Fruit fly (Drosophila melanogaster) whole organism, embryonic: Measurements from ENCODE around the gene Mpcp2.
A peak's percentile ranks its signal among the peaks of the same experiment; 100 is the strongest.

Experiments
- Abd-B ChIP-seq: fragments of 200-800 bp; sonication (Bioruptor generic); optimal IDR thresholded peaks from 2 replicates; lab custom pipeline; 2018; ENCODE audit warnings: missing biosample characterization, mild to moderate bottlenecking, missing genetic modification characterization, moderate library complexity
- Atf3 ChIP-seq: fragments of 200-800 bp; sonication (Bioruptor generic); optimal IDR thresholded peaks from 3 replicates; lab custom pipeline; 2016; ENCODE audit warnings: missing biosample characterization, missing genetic modification characterization
- CG1024 ChIP-seq: fragments of 200-800 bp; sonication (Bioruptor generic); IDR thresholded peaks from 2 replicates; pipeline ENCODE4 v1.3.6; 2022; ENCODE audit warnings: missing biosample characterization, missing genetic modification characterization
- CG10543 ChIP-seq: fragments of 200-800 bp; sonication (Bioruptor generic); optimal IDR thresholded peaks from 3 replicates; lab custom pipeline; 2017; ENCODE audit warnings: missing biosample characterization, mild to moderate bottlenecking, missing genetic modification characterization, moderate library complexity
- CG10959 ChIP-seq: fragments of 200-800 bp; sonication (Bioruptor generic); IDR thresholded peaks from 2 replicates; pipeline ENCODE4 v1.3.6; 2022; ENCODE audit warnings: missing biosample characterization, missing genetic modification characterization
- CG1233 ChIP-seq: fragments of 200-800 bp; sonication (Bioruptor generic); optimal IDR thresholded peaks from 4 replicates; lab custom pipeline; 2018; ENCODE audit warnings: missing biosample characterization, mild to moderate bottlenecking, missing genetic modification characterization
- CG14965 ChIP-seq: fragments of 200-800 bp; sonication (Bioruptor generic); optimal IDR thresholded peaks from 2 replicates; lab custom pipeline; 2016; ENCODE audit warnings: missing biosample characterization, missing genetic modification characterization, borderline replicate concordance
- CG18476 ChIP-seq: fragments of 200-800 bp; sonication (Bioruptor generic); optimal IDR thresholded peaks from 2 replicates; lab custom pipeline; 2016; ENCODE audit warnings: missing biosample characterization, mild to moderate bottlenecking, missing genetic modification characterization
- CG2202 ChIP-seq: fragments of 200-800 bp; sonication (Bioruptor generic); optimal IDR thresholded peaks from 2 replicates; lab custom pipeline; 2018; ENCODE audit warnings: missing biosample characterization, mild to moderate bottlenecking, missing genetic modification characterization
- CG31388 ChIP-seq: fragments of 200-800 bp; sonication (Bioruptor generic); optimal IDR thresholded peaks from 2 replicates; lab custom pipeline; 2016; ENCODE audit warnings: missing biosample characterization, missing genetic modification characterization
- CG3726 ChIP-seq: fragments of 200-800 bp; sonication (Bioruptor generic); IDR thresholded peaks from 3 replicates; pipeline ENCODE4, ENCODE4 v1.3.6; 2022; ENCODE audit warnings: missing biosample characterization, missing genetic modification characterization
- CG4730 ChIP-seq: fragments of 200-800 bp; sonication (Bioruptor generic); IDR thresholded peaks from 2 replicates; pipeline ENCODE4 v1.3.6; 2022; ENCODE audit warnings: missing biosample characterization, missing genetic modification characterization
- CG6654 ChIP-seq: fragments of 200-800 bp; sonication (Bioruptor generic); optimal IDR thresholded peaks from 2 replicates; lab custom pipeline; 2017; ENCODE audit warnings: missing biosample characterization, mild to moderate bottlenecking, missing genetic modification characterization
- CG6689 ChIP-seq: fragments of 200-800 bp; sonication (Bioruptor generic); IDR thresholded peaks from 2 replicates; pipeline ENCODE4 v1.3.6; 2022; ENCODE audit warnings: missing biosample characterization, missing genetic modification characterization
- CG8089 ChIP-seq: fragments of 200-800 bp; sonication (Bioruptor generic); optimal IDR thresholded peaks from 3 replicates; lab custom pipeline; 2016; ENCODE audit warnings: missing biosample characterization, missing genetic modification characterization
- CG8944 ChIP-seq: fragments of 200-800 bp; sonication (Bioruptor generic); optimal IDR thresholded peaks from 3 replicates; lab custom pipeline; 2016; ENCODE audit warnings: missing biosample characterization, missing genetic modification characterization
- CG9215 ChIP-seq: fragments of 200-800 bp; sonication (Bioruptor generic); IDR thresholded peaks from 2 replicates; pipeline ENCODE4 v1.3.6; 2022; ENCODE audit warnings: missing biosample characterization, missing genetic modification characterization
- CG9727 ChIP-seq: fragments of 200-800 bp; sonication (Bioruptor generic); optimal IDR thresholded peaks from 3 replicates; lab custom pipeline; 2017; ENCODE audit warnings: missing biosample characterization, mild to moderate bottlenecking, missing genetic modification characterization
- CG9876 ChIP-seq: fragments of 200-800 bp; sonication (Bioruptor generic); optimal IDR thresholded peaks from 2 replicates; lab custom pipeline; 2016; ENCODE audit warnings: missing biosample characterization, missing genetic modification characterization
- CG9932 ChIP-seq: fragments of 200-800 bp; sonication (Bioruptor generic); IDR thresholded peaks from 2 replicates; pipeline ENCODE4 v1.3.6; 2022; ENCODE audit warnings: missing biosample characterization, missing genetic modification characterization
- Camta ChIP-seq: fragments of 200-800 bp; sonication (Bioruptor generic); optimal IDR thresholded peaks from 2 replicates; lab custom pipeline; 2016; ENCODE audit warnings: missing biosample characterization, missing genetic modification characterization
- Chrac-16 ChIP-seq: fragments of 200-800 bp; sonication (Bioruptor generic); optimal IDR thresholded peaks from 3 replicates; lab custom pipeline; 2016; ENCODE audit warnings: missing biosample characterization, missing genetic modification characterization
- CoRest ChIP-seq: fragments of 200-800 bp; sonication (Bioruptor generic); optimal IDR thresholded peaks from 3 replicates; lab custom pipeline; 2018; ENCODE audit warnings: missing biosample characterization, mild to moderate bottlenecking, missing genetic modification characterization, moderate library complexity
- D19A ChIP-seq: fragments of 200-800 bp; optimal IDR thresholded peaks from 3 replicates; lab custom pipeline; 2019; ENCODE audit warnings: missing biosample characterization, mild to moderate bottlenecking, missing genetic modification characterization, moderate library complexity
- Eip74EF ChIP-seq, 2 experiments: fragments of 200-800 bp in 1 of 2; fragments of >200 bp in 1 of 2; sonication (Bioruptor generic) in 1 of 2; optimal IDR thresholded peaks; 2 replicates each; lab custom pipeline; 2017 to 2019; ENCODE audit warnings: missing biosample characterization in 2 of 2, missing genetic modification characterization in 2 of 2, mild to moderate bottlenecking in 1 of 2, moderate library complexity in 1 of 2
- Hey ChIP-seq: fragments of 200-800 bp; sonication (Bioruptor generic); optimal IDR thresholded peaks from 3 replicates; lab custom pipeline; 2018; ENCODE audit warnings: missing biosample characterization, mild to moderate bottlenecking, missing genetic modification characterization
- Kr ChIP-seq: fragments of 200-800 bp; sonication (Bioruptor generic); optimal IDR thresholded peaks from 2 replicates; lab custom pipeline; 2017; ENCODE audit warnings: missing biosample characterization, mild to moderate bottlenecking, missing genetic modification characterization
- Mrtf ChIP-seq: fragments of 200-800 bp; sonication (Bioruptor generic); IDR thresholded peaks from 3 replicates; pipeline ENCODE4 v1.3.6; 2022; ENCODE audit warnings: missing biosample characterization, missing genetic modification characterization
- Nf-YC ChIP-seq: fragments of 200-800 bp; optimal IDR thresholded peaks from 3 replicates; lab custom pipeline; 2019; ENCODE audit warnings: missing biosample characterization, mild to moderate bottlenecking, missing genetic modification characterization, moderate library complexity
- al ChIP-seq: fragments of 200-800 bp; sonication (Bioruptor generic); IDR thresholded peaks from 2 replicates; pipeline ENCODE4 v1.3.6; 2022; ENCODE audit warnings: missing biosample characterization, missing genetic modification characterization
- az2 ChIP-seq: fragments of 200-800 bp; sonication (Bioruptor generic); optimal IDR thresholded peaks from 3 replicates; lab custom pipeline; 2016; ENCODE audit warnings: missing biosample characterization, missing genetic modification characterization
- bbx ChIP-seq: fragments of 200-800 bp; sonication (Bioruptor generic); IDR thresholded peaks from 2 replicates; pipeline ENCODE4 v1.3.6; 2022; ENCODE audit warnings: missing biosample characterization, missing genetic modification characterization; ENCODE audit not compliant: partially characterized antibody
- btn ChIP-seq: fragments of 200-800 bp; sonication (Bioruptor generic); optimal IDR thresholded peaks from 2 replicates; lab custom pipeline; 2016; ENCODE audit warnings: missing biosample characterization, missing genetic modification characterization
- dimm ChIP-seq: fragments of 200-800 bp; sonication (Bioruptor generic); IDR thresholded peaks from 2 replicates; pipeline ENCODE4 v1.3.6; 2022; ENCODE audit warnings: missing biosample characterization, missing genetic modification characterization
- en ChIP-seq: fragments of 200-800 bp; sonication (Bioruptor generic); optimal IDR thresholded peaks from 2 replicates; lab custom pipeline; 2016; ENCODE audit warnings: missing biosample characterization, missing genetic modification characterization
- gcm2 ChIP-seq: fragments of 200-800 bp; sonication (Bioruptor generic); optimal IDR thresholded peaks from 2 replicates; lab custom pipeline; 2016; ENCODE audit warnings: missing biosample characterization, missing genetic modification characterization
- h ChIP-seq: fragments of >200 bp; optimal IDR thresholded peaks from 2 replicates; lab custom pipeline; 2017
- hkb ChIP-seq, 2 experiments: fragments of 200-800 bp in 1 of 2; fragments of >200 bp in 1 of 2; sonication (Bioruptor generic) in 1 of 2; IDR thresholded peaks in 1 of 2; optimal IDR thresholded peaks in 1 of 2; 2 replicates each; pipeline versions ENCODE4 v1.3.6 to Lab custom; 2017 to 2022; ENCODE audit warnings: missing biosample characterization in 1 of 2, missing genetic modification characterization in 1 of 2
- lab ChIP-seq: fragments of 200-800 bp; sonication (Bioruptor generic); optimal IDR thresholded peaks from 3 replicates; lab custom pipeline; 2017; ENCODE audit warnings: missing biosample characterization, missing genetic modification characterization, mild to moderate bottlenecking, moderate library complexity, missing genetic modification reagents
- mirr ChIP-seq: fragments of 200-800 bp; sonication (Bioruptor generic); optimal IDR thresholded peaks from 3 replicates; lab custom pipeline; 2018; ENCODE audit warnings: missing biosample characterization, mild to moderate bottlenecking, missing genetic modification characterization
- nerfin-2 ChIP-seq: fragments of 200-800 bp; sonication (Bioruptor generic); IDR thresholded peaks from 2 replicates; pipeline ENCODE4 v1.3.6; 2022; ENCODE audit warnings: missing biosample characterization, missing genetic modification characterization; ENCODE audit not compliant: partially characterized antibody
- oc ChIP-seq: fragments of 200-800 bp; sonication (Bioruptor generic); optimal IDR thresholded peaks from 2 replicates; lab custom pipeline; 2018; ENCODE audit warnings: missing biosample characterization, mild to moderate bottlenecking, missing genetic modification characterization, moderate library complexity
- pb ChIP-seq: fragments of 200-800 bp; sonication (Bioruptor generic); optimal IDR thresholded peaks from 3 replicates; lab custom pipeline; 2016; ENCODE audit warnings: missing biosample characterization, missing genetic modification characterization
- pnt ChIP-seq: fragments of 200-800 bp; sonication (Bioruptor generic); optimal IDR thresholded peaks from 3 replicates; lab custom pipeline; 2016; ENCODE audit warnings: missing biosample characterization, missing genetic modification characterization
- salm ChIP-seq: fragments of 200-800 bp; sonication (Bioruptor generic); optimal IDR thresholded peaks from 2 replicates; lab custom pipeline; 2018; ENCODE audit warnings: missing biosample characterization, mild to moderate bottlenecking, missing genetic modification characterization
- slbo ChIP-seq: fragments of 200-800 bp; sonication (Bioruptor generic); IDR thresholded peaks from 2 replicates; pipeline ENCODE4 v1.3.6; 2022; ENCODE audit warnings: missing biosample characterization, missing genetic modification characterization
- ttk ChIP-seq: fragments of 200-800 bp; sonication (Bioruptor generic); IDR thresholded peaks from 2 replicates; pipeline ENCODE4 v2.1.2; 2022; ENCODE audit warnings: missing biosample characterization, missing genetic modification characterization
- tup ChIP-seq: fragments of 200-800 bp; sonication (Bioruptor generic); optimal IDR thresholded peaks from 2 replicates; lab custom pipeline; 2016; ENCODE audit warnings: missing biosample characterization, mild to moderate bottlenecking, missing genetic modification characterization, moderate library complexity
- unpg ChIP-seq: fragments of 200-800 bp; sonication (Bioruptor generic); optimal IDR thresholded peaks from 3 replicates; lab custom pipeline; 2018; ENCODE audit warnings: missing biosample characterization, mild to moderate bottlenecking, missing genetic modification characterization, moderate library complexity

The Mpcp2 gene

DNA sequence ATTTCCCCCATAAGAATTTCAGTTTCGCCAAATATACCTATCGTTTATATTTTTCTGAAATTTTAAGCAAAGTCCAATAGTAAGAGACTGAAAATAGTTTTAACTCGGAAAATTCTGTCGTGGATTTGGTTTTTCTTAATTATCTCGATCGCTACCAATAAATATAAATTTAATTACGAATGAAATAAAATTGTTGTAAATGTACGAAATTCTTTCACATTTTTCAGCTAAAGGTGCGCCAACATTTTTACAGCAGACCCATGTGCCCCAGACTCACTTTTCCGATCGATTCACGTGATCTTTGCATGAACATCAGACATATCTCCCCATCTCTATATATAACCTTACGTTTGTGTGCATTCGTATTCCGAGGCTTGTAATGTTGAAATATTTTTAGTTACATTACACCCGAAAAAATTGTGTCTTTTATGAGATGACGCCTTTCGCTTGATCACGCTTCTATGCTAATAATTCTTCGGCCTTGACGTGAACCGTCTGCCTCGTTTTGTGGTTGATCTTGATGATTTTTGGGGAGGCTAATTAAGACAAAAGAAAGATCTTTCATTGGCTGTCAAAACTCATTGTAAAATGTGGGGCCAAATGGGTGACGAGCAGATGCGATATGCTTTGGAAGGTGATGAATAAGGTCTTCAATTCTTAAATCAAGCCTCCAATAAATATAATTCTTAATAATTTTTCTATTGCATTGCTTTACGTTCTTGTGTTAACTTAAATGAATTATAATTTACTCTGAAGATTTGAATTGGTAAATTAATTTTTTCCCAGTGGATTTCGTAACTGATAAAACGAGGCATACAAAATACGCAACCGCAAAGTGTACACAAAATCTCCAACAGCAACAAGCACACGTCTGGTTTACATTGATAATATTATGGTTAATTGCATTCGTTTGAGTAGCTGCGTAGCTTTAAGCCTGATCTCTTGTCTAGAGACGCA, 7.8 kb downstream of the Mpcp2 start (continued):
- TF ChIP-seq hkb (optimal IDR thresholded peaks at IDR 0.05; lab: Kevin White, UChicago): no peak
- TF ChIP-seq hkb (GFP tag; IDR thresholded peaks at IDR 0.05; lab: Robert Waterston, UW): no peak; the same call in 1 of the 2 replicates
- no peak for TF ChIP-seq ttk (GFP tag; lab: Robert Waterston, UW)
- TF ChIP-seq CG8089 (GFP tag; lab: Kevin White, UChicago): peak; percentile 44
- TF ChIP-seq slbo (GFP tag; lab: Robert Waterston, UW): peak; percentile 44; the same call in 1 of the 2 replicates
- TF ChIP-seq al (GFP tag; lab: Robert Waterston, UW): no peak
- peak; percentile 41 for TF ChIP-seq unpg (GFP tag; lab: Kevin White, UChicago)
- TF ChIP-seq h (lab: Kevin White, UChicago): no peak
- no peak for TF ChIP-seq Hey (tag; lab: Kevin White, UChicago)
- peak; percentile 56 for TF ChIP-seq CG9727
- peak; percentile 65 for TF ChIP-seq CG1233 (GFP tag; lab: Kevin White, UChicago)
- TF ChIP-seq CG10543 (GFP tag; lab: Kevin White, UChicago): peak; percentile 24
- peak; percentile 6 for TF ChIP-seq btn (GFP tag; lab: Kevin White, UChicago)
- TF ChIP-seq CG6689: no peak
- no peak for TF ChIP-seq CG4730 (GFP tag; lab: Robert Waterston, UW)
- TF ChIP-seq lab (GFP tag; lab: Kevin White, UChicago): peak; percentile 58
- TF ChIP-seq Chrac-16 (GFP tag; lab: Kevin White, UChicago): peak; percentile 14
- no peak for TF ChIP-seq CG3726
- peak; percentile 66 for TF ChIP-seq CoRest (tag; lab: Kevin White, UChicago)
- TF ChIP-seq oc (tag; lab: Kevin White, UChicago): no peak
- no peak for TF ChIP-seq CG10959 (GFP tag; lab: Robert Waterston, UW)
- no peak for TF ChIP-seq CG9932 (GFP tag; lab: Robert Waterston, UW)
- peak in 1 of 2 experiments; percentile 33 for TF ChIP-seq Eip74EF (GFP tag; optimal IDR thresholded peaks at IDR 0.05; lab: Kevin White, UChicago)
- no peak for TF ChIP-seq Mrtf (GFP tag; lab: Robert Waterston, UW)
- TF ChIP-seq salm: peak; percentile 40
- TF ChIP-seq CG14965 (GFP tag; lab: Kevin White, UChicago): no peak
- no peak for TF ChIP-seq pnt (GFP tag; lab: Kevin White, UChicago)
- peak; percentile 49 for TF ChIP-seq Abd-B (GFP tag; lab: Kevin White, UChicago)
- no peak for TF ChIP-seq CG31388 (GFP tag; lab: Kevin White, UChicago)
- TF ChIP-seq CG6654 (GFP tag; lab: Kevin White, UChicago): peak; percentile 51
- TF ChIP-seq Atf3 (GFP tag; lab: Kevin White, UChicago): no peak
- no peak for TF ChIP-seq pb (GFP tag; lab: Kevin White, UChicago)
- TF ChIP-seq Nf-YC (tag; lab: Kevin White, UChicago): peak; percentile 68
- TF ChIP-seq mirr (GFP tag; lab: Kevin White, UChicago): peak; percentile 15
- no peak for TF ChIP-seq CG9876
- no peak for TF ChIP-seq CG2202 (tag; lab: Kevin White, UChicago)
- no peak for TF ChIP-seq Kr (GFP tag; lab: Kevin White, UChicago)
- TF ChIP-seq bbx (GFP tag; lab: Robert Waterston, UW): no peak
- no peak for TF ChIP-seq CG1024 (GFP tag; lab: Robert Waterston, UW)
- TF ChIP-seq nerfin-2 (GFP tag; lab: Robert Waterston, UW): peak; percentile 16; the same call in 1 of the 2 replicates
- TF ChIP-seq D19A (tag; lab: Kevin White, UChicago): peak; percentile 31
- TF ChIP-seq en (GFP tag; lab: Kevin White, UChicago): no peak
- no peak for TF ChIP-seq dimm (GFP tag; lab: Robert Waterston, UW)
- peak; percentile 18 for TF ChIP-seq gcm2
- TF ChIP-seq tup: no peak
- peak; percentile 47 for TF ChIP-seq az2
- TF ChIP-seq CG9215: no peak
- TF ChIP-seq CG18476 (GFP tag; lab: Kevin White, UChicago): peak; percentile 18
- TF ChIP-seq Camta: no peak
- no peak for TF ChIP-seq CG8944
